Fruit fly (Drosophila melanogaster) whole organism, pupa: ENCODE results near the gene CG14915.

Experiments used
- CG12605 ChIP-seq: fragments of 200-800 bp; sonication (Bioruptor generic); IDR thresholded peaks from 2 replicates; pipeline ENCODE4 v1.3.6; 2022; ENCODE audit warnings: missing biosample characterization, missing genetic modification characterization
- CG34367 ChIP-seq: fragments of 200-800 bp; sonication (Bioruptor generic); optimal IDR thresholded peaks from 2 replicates; lab custom pipeline; 2018; ENCODE audit warnings: missing biosample characterization, mild to moderate bottlenecking, missing genetic modification characterization
- EcR ChIP-seq: fragments of 200-800 bp; sonication (Bioruptor generic); optimal IDR thresholded peaks from 3 replicates; lab custom pipeline; 2019; ENCODE audit warnings: missing biosample characterization, missing genetic modification characterization, mild to moderate bottlenecking, moderate library complexity, missing genetic modification reagents
- Pif1A ChIP-seq: fragments of 200-800 bp; sonication (Bioruptor generic); optimal IDR thresholded peaks from 3 replicates; lab custom pipeline; 2016; ENCODE audit warnings: missing biosample characterization, missing genetic modification characterization
- Snoo ChIP-seq: fragments of 200-800 bp; sonication (Bioruptor generic); optimal IDR thresholded peaks from 3 replicates; lab custom pipeline; 2017; ENCODE audit warnings: missing biosample characterization, mild to moderate bottlenecking, missing genetic modification characterization, inconsistent platforms
- gl ChIP-seq: fragments of 200-800 bp; sonication (Bioruptor generic); optimal IDR thresholded peaks from 2 replicates; lab custom pipeline; 2018; ENCODE audit warnings: missing biosample characterization, mild to moderate bottlenecking, missing genetic modification characterization

DNA sequence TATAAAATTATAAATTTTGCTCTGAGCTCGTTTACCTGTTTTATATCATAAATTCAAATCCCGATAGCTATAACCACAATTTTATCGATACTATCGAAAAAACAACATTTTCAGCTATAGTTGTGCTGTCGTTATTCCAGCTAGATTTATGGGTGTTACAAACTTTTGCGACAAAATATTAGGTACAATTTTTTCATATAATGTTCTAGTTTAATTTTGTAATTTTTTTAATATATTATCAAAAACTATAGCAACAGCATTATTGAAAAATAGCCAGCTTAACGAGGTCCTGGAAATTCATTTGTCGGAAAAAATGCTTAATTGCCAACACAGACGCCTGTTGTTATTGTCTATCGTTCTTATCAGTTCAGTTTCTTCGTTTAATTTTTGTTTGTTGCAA is 20.3 kb downstream of the CG14915 start, which contains the start of gene Wdr59:
- TF ChIP-seq CG12605 (GFP tag; lab: Robert Waterston, UW) (no peak), gl (no peak), CG34367 (no peak), Pif1A (GFP tag; lab: Kevin White, UChicago) (no peak), Snoo (no peak), EcR (GFP tag; lab: Kevin White, UChicago) (no peak)
